Worm (Caenorhabditis elegans) whole organism, late embryonic: ENCODE results near the gene K09C4.9.

ENCODE experiments used
- C08G9.2 ChIP-seq: sonication (generic microtip); optimal IDR thresholded peaks from 2 replicates; lab custom pipeline; 2016; ENCODE audit warnings: mild to moderate bottlenecking, missing genetic modification characterization, moderate library complexity, missing compliant biosample characterization
- C38D4.7 ChIP-seq: fragments of 200-800 bp; sonication (Bioruptor generic); optimal IDR thresholded peaks from 2 replicates; lab custom pipeline; 2018; ENCODE audit warnings: mild to moderate bottlenecking, missing genetic modification characterization, moderate library complexity, missing compliant biosample characterization
- F13H6.1 ChIP-seq: sonication (generic microtip); optimal IDR thresholded peaks from 2 replicates; lab custom pipeline; 2016; ENCODE audit warnings: missing genetic modification characterization, missing compliant biosample characterization
- K02D7.2 ChIP-seq: sonication (generic microtip); optimal IDR thresholded peaks from 2 replicates; lab custom pipeline; 2017; ENCODE audit warnings: mild to moderate bottlenecking, missing genetic modification characterization, missing compliant biosample characterization
- T23F11.4 ChIP-seq: fragments of 200-800 bp; sonication (Bioruptor generic); optimal IDR thresholded peaks from 2 replicates; lab custom pipeline; 2018; ENCODE audit warnings: mild to moderate bottlenecking, missing genetic modification characterization, missing compliant biosample characterization
- ceh-18 ChIP-seq: sonication (generic microtip); optimal IDR thresholded peaks from 2 replicates; lab custom pipeline; 2016; ENCODE audit warnings: missing genetic modification characterization, missing compliant biosample characterization
- ceh-22 ChIP-seq: sonication (generic microtip); optimal IDR thresholded peaks from 2 replicates; lab custom pipeline; 2017; ENCODE audit warnings: missing biosample characterization, missing genetic modification characterization
- ceh-24 ChIP-seq: sonication (generic microtip); optimal IDR thresholded peaks from 2 replicates; lab custom pipeline; 2016; ENCODE audit warnings: mild to moderate bottlenecking, missing genetic modification characterization, missing compliant biosample characterization
- ceh-30 ChIP-seq: fragments of 150-350 bp; optimal IDR thresholded peaks from 2 replicates; lab custom pipeline; 2014; ENCODE audit warnings: missing biosample characterization, missing genetic modification characterization
- ceh-34 ChIP-seq: sonication (generic microtip); optimal IDR thresholded peaks from 2 replicates; lab custom pipeline; 2016; ENCODE audit warnings: mild to moderate bottlenecking, missing genetic modification characterization, missing compliant biosample characterization
- ceh-45 ChIP-seq: fragments of 200-800 bp; sonication (Bioruptor generic); IDR thresholded peaks from 2 replicates; pipeline ENCODE4 v1.3.6; 2022; ENCODE audit warnings: missing genetic modification reagents, missing genetic modification characterization, missing compliant biosample characterization
- ceh-48 ChIP-seq: sonication (generic microtip); optimal IDR thresholded peaks from 2 replicates; lab custom pipeline; 2016; ENCODE audit warnings: missing genetic modification characterization, inconsistent platforms, missing compliant biosample characterization
- ceh-6 ChIP-seq: fragments of 200-800 bp; sonication (Bioruptor generic); optimal IDR thresholded peaks from 2 replicates; lab custom pipeline; 2018; ENCODE audit warnings: mild to moderate bottlenecking, missing genetic modification characterization, missing compliant biosample characterization
- che-1 ChIP-seq: sonication (generic microtip); optimal IDR thresholded peaks from 2 replicates; lab custom pipeline; 2016; ENCODE audit warnings: mild to moderate bottlenecking, missing genetic modification characterization, missing compliant biosample characterization
- dve-1 ChIP-seq: sonication (generic microtip); optimal IDR thresholded peaks from 2 replicates; lab custom pipeline; 2017; ENCODE audit warnings: antibody characterized with exemption, mild to moderate bottlenecking, missing genetic modification characterization, missing compliant biosample characterization
- ets-4 ChIP-seq: sonication (generic microtip); optimal IDR thresholded peaks from 2 replicates; lab custom pipeline; 2016; ENCODE audit warnings: missing genetic modification characterization, missing compliant biosample characterization
- eyg-1 ChIP-seq: sonication (generic microtip); optimal IDR thresholded peaks from 2 replicates; lab custom pipeline; 2016; ENCODE audit warnings: missing genotype, missing genetic modification characterization, missing compliant biosample characterization
- fax-1 ChIP-seq: sonication (generic microtip); optimal IDR thresholded peaks from 2 replicates; lab custom pipeline; 2016; ENCODE audit warnings: missing genotype, missing genetic modification characterization, missing compliant biosample characterization
- fkh-10 ChIP-seq: fragments of 150-350 bp; optimal IDR thresholded peaks from 2 replicates; lab custom pipeline; 2014; ENCODE audit warnings: missing biosample characterization, missing genetic modification reagents, missing genetic modification characterization
- hlh-15 ChIP-seq: sonication (generic microtip); optimal IDR thresholded peaks from 2 replicates; lab custom pipeline; 2016; ENCODE audit warnings: missing genetic modification characterization, missing compliant biosample characterization
- madf-2 ChIP-seq: sonication (generic microtip); optimal IDR thresholded peaks from 2 replicates; lab custom pipeline; 2017; ENCODE audit warnings: missing genetic modification characterization, missing compliant biosample characterization
- mec-3 ChIP-seq: sonication (generic microtip); optimal IDR thresholded peaks from 2 replicates; lab custom pipeline; 2016; ENCODE audit warnings: borderline replicate concordance, missing genetic modification characterization, missing compliant biosample characterization
- nfya-1 ChIP-seq: sonication (generic microtip); optimal IDR thresholded peaks from 2 replicates; lab custom pipeline; 2017; ENCODE audit warnings: missing genetic modification characterization, mild to moderate bottlenecking, missing compliant biosample characterization, antibody characterized with exemption, moderate library complexity
- nhr-11 ChIP-seq: fragments of 150-350 bp; optimal IDR thresholded peaks from 2 replicates; lab custom pipeline; 2014; ENCODE audit warnings: missing biosample characterization, missing genetic modification characterization
- npax-4 ChIP-seq: sonication (generic microtip); optimal IDR thresholded peaks from 2 replicates; lab custom pipeline; 2016; ENCODE audit warnings: missing genetic modification characterization, missing compliant biosample characterization
- odd-2 ChIP-seq: sonication (generic microtip); optimal IDR thresholded peaks from 2 replicates; lab custom pipeline; 2017; ENCODE audit warnings: antibody characterized with exemption, mild to moderate bottlenecking, missing genetic modification characterization, missing compliant biosample characterization
- pat-9 ChIP-seq: fragments of 200-800 bp; sonication (Bioruptor generic); optimal IDR thresholded peaks from 2 replicates; lab custom pipeline; 2018; ENCODE audit warnings: mild to moderate bottlenecking, missing genetic modification characterization, moderate library complexity, missing compliant biosample characterization
- pha-4 ChIP-seq: fragments of 150-350 bp; optimal IDR thresholded peaks from 2 replicates; lab custom pipeline; 2018; ENCODE audit warnings: missing biosample characterization, missing genetic modification reagents, missing genetic modification characterization
- pqm-1 ChIP-seq: sonication (generic microtip); optimal IDR thresholded peaks from 2 replicates; lab custom pipeline; 2016; ENCODE audit warnings: missing genetic modification characterization, missing compliant biosample characterization
- ref-2 ChIP-seq: sonication (generic microtip); optimal IDR thresholded peaks from 2 replicates; lab custom pipeline; 2016; ENCODE audit warnings: missing genetic modification characterization, missing compliant biosample characterization
- sdc-2 ChIP-seq: sonication (generic microtip); optimal IDR thresholded peaks from 2 replicates; lab custom pipeline; 2016; ENCODE audit warnings: missing genotype, missing genetic modification characterization, missing compliant biosample characterization
- sox-2 ChIP-seq: fragments of 200-800 bp; sonication (Bioruptor generic); IDR thresholded peaks from 2 replicates; pipeline ENCODE4 v1.3.6; 2022; ENCODE audit warnings: missing genetic modification reagents, missing genetic modification characterization, missing compliant biosample characterization
- ttx-3 ChIP-seq: sonication (generic microtip); optimal IDR thresholded peaks from 2 replicates; lab custom pipeline; 2016; ENCODE audit warnings: missing genetic modification reagents, missing genetic modification characterization, missing compliant biosample characterization
- unc-55 ChIP-seq: sonication (generic microtip); optimal IDR thresholded peaks from 2 replicates; lab custom pipeline; 2017; ENCODE audit warnings: missing biosample characterization, missing genetic modification reagents, missing genetic modification characterization
- unc-86 ChIP-seq: sonication (generic microtip); optimal IDR thresholded peaks from 2 replicates; lab custom pipeline; 2016; ENCODE audit warnings: missing genetic modification characterization, missing compliant biosample characterization
- zip-5 ChIP-seq: sonication (generic microtip); optimal IDR thresholded peaks from 2 replicates; lab custom pipeline; 2016; ENCODE audit warnings: missing genetic modification characterization, missing compliant biosample characterization
- ztf-16 ChIP-seq: sonication (generic microtip); optimal IDR thresholded peaks from 2 replicates; lab custom pipeline; 2017; ENCODE audit warnings: missing genetic modification characterization, missing compliant biosample characterization

K09C4.9 gene

DNA sequence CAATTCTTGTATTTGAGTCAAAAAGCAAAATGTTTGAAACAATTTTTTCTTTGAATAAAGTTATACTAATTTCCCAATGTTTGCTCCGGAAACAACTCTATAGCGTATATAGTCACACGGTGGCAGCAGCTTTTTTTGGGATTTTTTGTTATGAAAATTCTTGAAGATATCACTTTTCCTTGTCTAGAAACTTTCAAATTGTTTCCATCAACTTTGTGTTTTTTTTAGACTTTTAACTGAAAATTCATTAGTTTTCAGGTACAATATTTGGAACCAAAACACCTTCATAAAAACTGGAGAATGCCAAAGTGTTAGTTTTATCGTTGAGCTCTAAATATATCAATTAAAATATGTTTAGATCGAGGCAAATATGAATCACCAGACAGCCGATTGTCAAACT lies 1.0 kb upstream of the K09C4.9 start, which contains the start of gene K09C4.7:
Gene K09C4.7 (plus strand): TSS at position 301 of the 400 bp plus-strand sequence.
- no peak for TF ChIP-seq ceh-18 (tag; lab: Kevin White, UChicago)
- no peak for TF ChIP-seq C38D4.7 (GFP tag; lab: Kevin White, UChicago)
- TF ChIP-seq ceh-24 (tag; lab: Kevin White, UChicago): no peak
- no peak for TF ChIP-seq pat-9 (tag; lab: Kevin White, UChicago)
- no peak for TF ChIP-seq pha-4 (tag; lab: Kevin White, UChicago)
- TF ChIP-seq ceh-22: no peak
- no peak for TF ChIP-seq hlh-15 (tag; lab: Kevin White, UChicago)
- no peak for TF ChIP-seq ceh-48 (tag; lab: Kevin White, UChicago)
- no peak for TF ChIP-seq ceh-30 (tag; lab: Kevin White, UChicago)
- no peak for TF ChIP-seq pqm-1 (tag; lab: Kevin White, UChicago)
- TF ChIP-seq ceh-6 (GFP tag; lab: Kevin White, UChicago): no peak
- no peak for TF ChIP-seq K02D7.2 (tag; lab: Kevin White, UChicago)

DNA sequence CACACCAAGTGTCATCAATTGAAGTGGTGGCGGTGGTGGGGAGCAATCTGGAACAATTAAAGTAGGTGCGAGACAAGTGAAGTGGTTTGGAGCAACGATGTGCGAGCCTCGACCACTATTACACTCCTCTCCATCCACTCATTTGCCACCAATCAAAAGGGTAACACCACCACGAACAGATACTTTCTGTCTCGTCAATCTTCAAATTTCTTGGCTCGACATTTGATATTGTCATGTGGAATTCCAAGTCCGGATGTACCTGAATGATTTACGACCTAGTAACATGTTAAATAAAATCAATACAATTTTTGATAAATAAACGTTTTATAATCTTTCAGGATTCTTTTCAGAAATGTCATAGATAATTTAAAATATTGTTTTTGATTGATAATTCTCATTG lies 767 bp downstream of the K09C4.9 start, which contains the start of gene sul-1:
Gene sul-1 (minus strand): TSS at position 101 of the 400 bp plus-strand sequence.
- TF ChIP-seq ref-2 (tag; lab: Kevin White, UChicago) (no peak), ztf-16 (tag; lab: Kevin White, UChicago) (no peak), nfya-1 (tag; lab: Kevin White, UChicago) (no peak), sdc-2 (tag; lab: Kevin White, UChicago) (no peak), hlh-15 (tag; lab: Kevin White, UChicago) (no peak), unc-55 (peak; percentile 3), C08G9.2 (no peak), npax-4 (tag; lab: Kevin White, UChicago) (no peak)

DNA sequence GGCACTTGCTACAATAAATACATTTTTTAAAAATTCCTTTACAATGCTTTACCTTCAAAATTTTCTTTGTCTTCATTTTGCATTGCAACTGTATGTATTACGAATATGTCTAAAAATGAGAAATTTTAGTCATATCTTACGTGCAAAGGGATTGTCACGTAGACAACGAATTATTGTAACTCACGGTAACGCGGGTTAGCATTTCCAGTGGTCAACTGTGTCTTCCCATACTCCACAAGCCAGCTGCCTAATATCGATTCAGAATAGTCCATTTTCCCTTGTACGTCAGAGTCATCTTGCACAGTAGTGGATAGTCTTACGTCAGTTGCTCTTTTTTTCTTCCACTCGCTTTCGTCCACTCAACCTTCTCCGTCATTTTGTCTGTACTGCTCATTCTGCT lies 9.0 kb downstream of the K09C4.9 start, which contains the start of gene fbxb-71:
Gene fbxb-71 (plus strand): TSS at position 301 of the 400 bp plus-strand sequence.
- no peak for TF ChIP-seq T23F11.4 (GFP tag; lab: Kevin White, UChicago)
- no peak for TF ChIP-seq npax-4 (tag; lab: Kevin White, UChicago)
- TF ChIP-seq odd-2 (tag; lab: Kevin White, UChicago): no peak
- no peak for TF ChIP-seq ceh-48 (tag; lab: Kevin White, UChicago)
- no peak for TF ChIP-seq madf-2 (tag; lab: Kevin White, UChicago)
- TF ChIP-seq che-1 (tag; lab: Kevin White, UChicago): no peak

DNA sequence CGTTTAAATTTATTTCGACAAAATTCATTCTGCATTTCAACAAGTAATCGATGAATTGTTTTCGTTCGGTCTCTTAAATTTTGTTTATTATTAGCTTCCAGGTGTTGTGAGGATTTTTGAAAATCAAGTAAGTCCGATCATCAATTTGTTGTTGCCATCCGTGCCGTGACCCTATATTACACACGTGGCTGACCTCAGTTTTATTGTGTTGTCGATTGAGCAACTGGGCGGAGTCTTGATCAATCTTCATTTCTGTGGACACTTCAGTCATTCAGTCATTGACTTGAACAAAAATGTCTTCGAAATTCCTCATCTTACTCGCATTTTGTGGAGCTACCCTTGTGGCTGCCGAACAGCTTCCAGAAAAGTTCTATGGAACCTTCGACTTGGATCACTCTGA lies 11.1 kb downstream of the K09C4.9 start, which contains the start of gene lbp-2:
Gene lbp-2 (plus strand): TSS at position 102 of the 400 bp plus-strand sequence.
- no peak for TF ChIP-seq unc-86
- no peak for TF ChIP-seq dve-1 (tag; lab: Kevin White, UChicago)
- TF ChIP-seq ets-4 (tag; lab: Kevin White, UChicago): no peak
- TF ChIP-seq ttx-3 (tag; lab: Kevin White, UChicago): no peak
- no peak for TF ChIP-seq ceh-34 (tag; lab: Kevin White, UChicago)
- TF ChIP-seq sox-2 (GFP tag; lab: Robert Waterston, UW): no peak
- no peak for TF ChIP-seq eyg-1 (tag; lab: Kevin White, UChicago)
- no peak for TF ChIP-seq fkh-10
- TF ChIP-seq mec-3 (tag; lab: Kevin White, UChicago): no peak
- no peak for TF ChIP-seq npax-4 (tag; lab: Kevin White, UChicago)
- TF ChIP-seq ceh-30 (tag; lab: Kevin White, UChicago): no peak
- TF ChIP-seq nhr-11: no peak
- no peak for TF ChIP-seq F13H6.1
- no peak for TF ChIP-seq pha-4 (tag; lab: Kevin White, UChicago)
- TF ChIP-seq nfya-1 (tag; lab: Kevin White, UChicago): no peak
- no peak for TF ChIP-seq fax-1
- TF ChIP-seq ceh-45 (GFP tag; lab: Robert Waterston, UW): no peak
- no peak for TF ChIP-seq zip-5 (tag; lab: Kevin White, UChicago)
- TF ChIP-seq ref-2 (tag; lab: Kevin White, UChicago): no peak
